Worm (Caenorhabditis elegans): Measurements from ENCODE around the gene srh-308.

DNA sequence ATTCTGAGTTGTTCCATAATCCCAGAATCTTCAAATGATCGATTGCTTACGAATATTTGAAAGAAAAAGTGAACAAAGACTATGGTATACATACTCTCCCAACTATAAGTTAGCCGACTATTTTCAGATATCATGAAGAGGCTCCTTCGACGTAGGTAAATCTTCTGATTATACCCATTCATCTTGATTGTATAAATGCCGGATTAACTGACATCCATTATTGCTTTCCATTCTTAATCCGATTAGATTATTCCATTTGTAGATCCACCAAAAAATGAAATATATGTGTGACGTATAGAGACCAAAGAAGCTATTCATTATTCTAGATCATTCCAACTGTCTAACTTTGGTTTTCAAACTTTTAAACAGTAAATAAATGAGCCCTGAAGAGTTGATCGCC lies 23.9 kb downstream of the srh-308 start:
- no peak for TF ChIP-seq lin-13 (tag; optimal IDR thresholded peaks at IDR 0.05)
- TF ChIP-seq nhr-28 (tag; optimal IDR thresholded peaks at IDR 0.05) = no peak
- no peak for TF ChIP-seq elt-1 (tag; optimal IDR thresholded peaks at IDR 0.05; ENCODE audit: borderline replicate concordance, insufficient read depth)
- no peak for TF ChIP-seq pha-4 (tag; optimal IDR thresholded peaks at IDR 0.05)
- no peak for TF ChIP-seq sem-2 (GFP tag; optimal IDR thresholded peaks at IDR 0.05)
- no peak for TF ChIP-seq sptf-1 (tag; optimal IDR thresholded peaks at IDR 0.05)
- TF ChIP-seq nhr-237 (tag; optimal IDR thresholded peaks at IDR 0.05) = no peak
- TF ChIP-seq mls-2 (tag; optimal IDR thresholded peaks at IDR 0.05) = no peak
- TF ChIP-seq nhr-76 (tag; optimal IDR thresholded peaks at IDR 0.05) = no peak
